Fruit fly (Drosophila melanogaster) whole organism, prepupa: ENCODE results near the gene PpD3.

Experiments
- Lpt ChIP-seq: fragments of 200-800 bp; sonication (Bioruptor generic); optimal IDR thresholded peaks from 3 replicates; lab custom pipeline; 2016; ENCODE audit warnings: missing biosample characterization, missing genetic modification characterization
- esn ChIP-seq: fragments of 200-800 bp; sonication (Bioruptor generic); optimal IDR thresholded peaks from 2 replicates; lab custom pipeline; 2016; ENCODE audit warnings: missing biosample characterization, mild to moderate bottlenecking, missing genetic modification characterization, moderate library complexity

- no peak for TF ChIP-seq Lpt (GFP tag; lab: Kevin White, UChicago)
- no peak for TF ChIP-seq esn (GFP tag; lab: Kevin White, UChicago)
These were observed 22.5 kb downstream of the PpD3 start for dm6 chr3R:9770127-9770526.
